Fruit fly (Drosophila melanogaster) whole organism, embryonic: ENCODE results near the gene CG32320.

Experiments used
- Awh ChIP-seq: fragments of 200-800 bp; sonication (Bioruptor generic); IDR thresholded peaks from 2 replicates; pipeline ENCODE4, ENCODE4 v1.3.6; 2022; ENCODE audit warnings: missing biosample characterization, missing genetic modification characterization
- CG10462 ChIP-seq: fragments of 200-800 bp; sonication (Bioruptor generic); optimal IDR thresholded peaks from 2 replicates; lab custom pipeline; 2016; ENCODE audit warnings: missing biosample characterization, missing genetic modification characterization
- CG11456 ChIP-seq: fragments of 200-800 bp; sonication (Bioruptor generic); IDR thresholded peaks from 3 replicates; pipeline ENCODE4 v1.3.6; 2022; ENCODE audit warnings: missing biosample characterization, missing genetic modification characterization
- CG12155 ChIP-seq: fragments of 200-800 bp; sonication (Bioruptor generic); optimal IDR thresholded peaks from 3 replicates; lab custom pipeline; 2016; ENCODE audit warnings: missing biosample characterization, missing genetic modification characterization
- CG1233 ChIP-seq: fragments of 200-800 bp; sonication (Bioruptor generic); optimal IDR thresholded peaks from 4 replicates; lab custom pipeline; 2018; ENCODE audit warnings: missing biosample characterization, mild to moderate bottlenecking, missing genetic modification characterization
- CG14710 ChIP-seq: fragments of 200-800 bp; sonication (Bioruptor generic); optimal IDR thresholded peaks from 3 replicates; lab custom pipeline; 2019; ENCODE audit warnings: missing biosample characterization, mild to moderate bottlenecking, missing genetic modification characterization, moderate library complexity
- CG15696 ChIP-seq: fragments of 200-800 bp; sonication (Bioruptor generic); optimal IDR thresholded peaks from 2 replicates; lab custom pipeline; 2019; ENCODE audit warnings: missing biosample characterization, mild to moderate bottlenecking, missing genetic modification characterization, moderate library complexity
- CG16863 ChIP-seq: fragments of 200-800 bp; sonication (Bioruptor generic); optimal IDR thresholded peaks from 3 replicates; lab custom pipeline; 2016; ENCODE audit warnings: missing biosample characterization, missing genetic modification characterization
- CG17186 ChIP-seq: fragments of 200-800 bp; sonication (Bioruptor generic); optimal IDR thresholded peaks from 3 replicates; lab custom pipeline; 2017; ENCODE audit warnings: missing biosample characterization, missing genetic modification reagents, missing genetic modification characterization
- CG31365 ChIP-seq: fragments of 200-800 bp; sonication (Bioruptor generic); optimal IDR thresholded peaks from 2 replicates; lab custom pipeline; 2018; ENCODE audit warnings: missing biosample characterization, mild to moderate bottlenecking, missing genetic modification characterization
- CG34422 ChIP-seq: fragments of 200-800 bp; sonication (Bioruptor generic); IDR thresholded peaks from 3 replicates; pipeline ENCODE4 v1.3.6; 2022; ENCODE audit warnings: missing biosample characterization, missing genetic modification characterization
- CG4424 ChIP-seq: fragments of 200-800 bp; sonication (Bioruptor generic); optimal IDR thresholded peaks from 3 replicates; lab custom pipeline; 2016; ENCODE audit warnings: missing biosample characterization, missing genetic modification characterization
- CG6813 ChIP-seq: fragments of 200-800 bp; sonication (Bioruptor generic); optimal IDR thresholded peaks from 2 replicates; lab custom pipeline; 2017; ENCODE audit warnings: missing biosample characterization, missing genetic modification characterization, mild to moderate bottlenecking, moderate library complexity, missing genetic modification reagents
- CG7786 ChIP-seq: fragments of 200-800 bp; sonication (Bioruptor generic); optimal IDR thresholded peaks from 2 replicates; lab custom pipeline; 2016; ENCODE audit warnings: missing biosample characterization, missing genetic modification characterization
- CG8359 ChIP-seq: fragments of 200-800 bp; sonication (Bioruptor generic); optimal IDR thresholded peaks from 2 replicates; lab custom pipeline; 2017; ENCODE audit warnings: missing biosample characterization, mild to moderate bottlenecking, missing genetic modification characterization, borderline replicate concordance
- Dref ChIP-seq: fragments of 200-800 bp; sonication (Bioruptor generic); IDR thresholded peaks from 2 replicates; pipeline ENCODE4 v1.3.6; 2022; ENCODE audit warnings: missing biosample characterization, missing genetic modification characterization
- Drgx ChIP-seq: fragments of 200-800 bp; sonication (Bioruptor generic); IDR thresholded peaks from 2 replicates; pipeline ENCODE4 v1.3.6; 2022; ENCODE audit warnings: missing biosample characterization, missing genetic modification characterization
- Elba2 ChIP-seq: fragments of 200-800 bp; sonication (Bioruptor generic); optimal IDR thresholded peaks from 3 replicates; lab custom pipeline; 2016; ENCODE audit warnings: missing biosample characterization, missing genetic modification characterization
- Ets65A ChIP-seq: fragments of 200-800 bp; sonication (Bioruptor generic); peaks from one replicate; lab custom pipeline; 2016; ENCODE audit warnings: missing biosample characterization, missing genetic modification characterization
- HLH3B ChIP-seq: fragments of 200-800 bp; sonication (Bioruptor generic); IDR thresholded peaks from 2 replicates; pipeline ENCODE4 v1.3.6; 2022; ENCODE audit warnings: missing biosample characterization, missing genetic modification characterization
- HLHmδ ChIP-seq: fragments of 200-800 bp; sonication (Bioruptor generic); optimal IDR thresholded peaks from 2 replicates; lab custom pipeline; 2018; ENCODE audit warnings: missing biosample characterization, mild to moderate bottlenecking, missing genetic modification characterization, moderate library complexity
- Scr ChIP-seq: fragments of 200-800 bp; sonication (Bioruptor generic); IDR thresholded peaks from 2 replicates; pipeline ENCODE4 v1.3.6; 2022; ENCODE audit warnings: missing biosample characterization, missing genetic modification characterization; ENCODE audit not compliant: partially characterized antibody
- Trl ChIP-seq, 3 experiments: fragments of >200 bp in 2 of 3; fragments of 200-800 bp in 1 of 3; sonication (Bioruptor generic) in 1 of 3; optimal IDR thresholded peaks; 2 replicates in 1 of 3; 3 replicates in 2 of 3; lab custom pipeline; 2016 to 2017; ENCODE audit warnings: missing biosample characterization in 1 of 3, missing genetic modification characterization in 1 of 3
- Vsx1 ChIP-seq: fragments of 200-800 bp; sonication (Bioruptor generic); optimal IDR thresholded peaks from 2 replicates; lab custom pipeline; 2017; ENCODE audit warnings: missing biosample characterization, mild to moderate bottlenecking, missing genetic modification characterization, missing genetic modification reagents
- Xbp1 ChIP-seq: fragments of 200-800 bp; sonication (Bioruptor generic); optimal IDR thresholded peaks from 3 replicates; lab custom pipeline; 2016; ENCODE audit warnings: missing biosample characterization, mild to moderate bottlenecking, missing genetic modification characterization
- al ChIP-seq: fragments of 200-800 bp; sonication (Bioruptor generic); IDR thresholded peaks from 2 replicates; pipeline ENCODE4 v1.3.6; 2022; ENCODE audit warnings: missing biosample characterization, missing genetic modification characterization
- chinmo ChIP-seq: fragments of 200-800 bp; sonication (Bioruptor generic); IDR thresholded peaks from 4 replicates; pipeline ENCODE4 v1.3.6; 2022; ENCODE audit warnings: missing biosample characterization, missing genetic modification characterization; ENCODE audit not compliant: partially characterized antibody
- cwo ChIP-seq: fragments of 200-800 bp; sonication (Bioruptor generic); optimal IDR thresholded peaks from 3 replicates; lab custom pipeline; 2017; ENCODE audit warnings: missing biosample characterization, missing genetic modification characterization, mild to moderate bottlenecking, moderate library complexity, missing genetic modification reagents
- disco-r ChIP-seq: fragments of 200-800 bp; sonication (Bioruptor generic); optimal IDR thresholded peaks from 2 replicates; lab custom pipeline; 2016; ENCODE audit warnings: missing biosample characterization, missing genetic modification characterization
- dmrt11E ChIP-seq: fragments of 200-800 bp; sonication (Bioruptor generic); optimal IDR thresholded peaks from 3 replicates; lab custom pipeline; 2018; ENCODE audit warnings: missing biosample characterization, mild to moderate bottlenecking, missing genetic modification characterization, moderate library complexity
- dmrt99B ChIP-seq: fragments of 200-800 bp; sonication (Bioruptor generic); optimal IDR thresholded peaks from 2 replicates; lab custom pipeline; 2018; ENCODE audit warnings: missing biosample characterization, mild to moderate bottlenecking, missing genetic modification characterization, moderate library complexity
- gsb ChIP-seq: fragments of 200-800 bp; sonication (Bioruptor generic); IDR thresholded peaks from 2 replicates; pipeline ENCODE4 v1.3.6; 2022; ENCODE audit warnings: missing biosample characterization, missing genetic modification characterization
- gsb-n ChIP-seq: fragments of 200-800 bp; sonication (Bioruptor generic); optimal IDR thresholded peaks from 3 replicates; lab custom pipeline; 2018; ENCODE audit warnings: missing biosample characterization, mild to moderate bottlenecking, missing genetic modification characterization
- kni ChIP-seq: fragments of 200-800 bp; sonication (Bioruptor generic); optimal IDR thresholded peaks from 3 replicates; lab custom pipeline; 2017; ENCODE audit warnings: mild to moderate bottlenecking, missing biosample characterization, missing genetic modification reagents, missing genetic modification characterization
- nmo ChIP-seq: fragments of 200-800 bp; sonication (Bioruptor generic); optimal IDR thresholded peaks from 2 replicates; lab custom pipeline; 2018; ENCODE audit warnings: missing biosample characterization, mild to moderate bottlenecking, missing genetic modification characterization, moderate library complexity
- pan ChIP-seq, 4 experiments: fragments of >200 bp in 3 of 4; fragments of 200-800 bp in 1 of 4; sonication (Bioruptor generic) in 1 of 4; optimal IDR thresholded peaks in 3 of 4; IDR thresholded peaks in 1 of 4; 2 replicates each; pipeline versions ENCODE4 v1.3.6 to Lab custom; 2017 to 2022; ENCODE audit warnings: missing biosample characterization in 2 of 4, missing genetic modification characterization in 2 of 4, mixed read lengths in 1 of 4
- pb ChIP-seq: fragments of 200-800 bp; sonication (Bioruptor generic); optimal IDR thresholded peaks from 3 replicates; lab custom pipeline; 2016; ENCODE audit warnings: missing biosample characterization, missing genetic modification characterization
- repo ChIP-seq: fragments of 200-800 bp; sonication (Bioruptor generic); optimal IDR thresholded peaks from 2 replicates; lab custom pipeline; 2016; ENCODE audit warnings: missing biosample characterization, missing genetic modification characterization
- salm ChIP-seq: fragments of 200-800 bp; sonication (Bioruptor generic); optimal IDR thresholded peaks from 2 replicates; lab custom pipeline; 2018; ENCODE audit warnings: missing biosample characterization, mild to moderate bottlenecking, missing genetic modification characterization
- scrt ChIP-seq: fragments of 200-800 bp; sonication (Bioruptor generic); optimal IDR thresholded peaks from 2 replicates; lab custom pipeline; 2018; ENCODE audit warnings: missing biosample characterization, mild to moderate bottlenecking, missing genetic modification characterization, moderate library complexity
- sens ChIP-seq: fragments of 200-800 bp; sonication (Bioruptor generic); peaks from one replicate; lab custom pipeline; 2016; ENCODE audit warnings: missing biosample characterization, missing genetic modification characterization
- shn ChIP-seq: fragments of 200-800 bp; sonication (Bioruptor generic); optimal IDR thresholded peaks from 3 replicates; lab custom pipeline; 2016; ENCODE audit warnings: missing biosample characterization, missing genetic modification characterization
- twi ChIP-seq: fragments of 200-800 bp; optimal IDR thresholded peaks from 2 replicates; lab custom pipeline; 2019; ENCODE audit warnings: missing biosample characterization, mild to moderate bottlenecking, missing genetic modification characterization, moderate library complexity
- vvl ChIP-seq: fragments of 200-800 bp; sonication (Bioruptor generic); IDR thresholded peaks from 2 replicates; pipeline ENCODE4 v1.3.6; 2022; ENCODE audit warnings: missing biosample characterization, missing genetic modification characterization
- zen ChIP-seq: fragments of 200-800 bp; sonication (Bioruptor generic); optimal IDR thresholded peaks from 3 replicates; lab custom pipeline; 2018; ENCODE audit warnings: missing biosample characterization, mild to moderate bottlenecking, missing genetic modification characterization, moderate library complexity
- zf30C ChIP-seq: fragments of 200-800 bp; sonication (Bioruptor generic); optimal IDR thresholded peaks from 3 replicates; lab custom pipeline; 2018; ENCODE audit warnings: missing biosample characterization, mild to moderate bottlenecking, missing genetic modification characterization

The CG32320 gene

DNA sequence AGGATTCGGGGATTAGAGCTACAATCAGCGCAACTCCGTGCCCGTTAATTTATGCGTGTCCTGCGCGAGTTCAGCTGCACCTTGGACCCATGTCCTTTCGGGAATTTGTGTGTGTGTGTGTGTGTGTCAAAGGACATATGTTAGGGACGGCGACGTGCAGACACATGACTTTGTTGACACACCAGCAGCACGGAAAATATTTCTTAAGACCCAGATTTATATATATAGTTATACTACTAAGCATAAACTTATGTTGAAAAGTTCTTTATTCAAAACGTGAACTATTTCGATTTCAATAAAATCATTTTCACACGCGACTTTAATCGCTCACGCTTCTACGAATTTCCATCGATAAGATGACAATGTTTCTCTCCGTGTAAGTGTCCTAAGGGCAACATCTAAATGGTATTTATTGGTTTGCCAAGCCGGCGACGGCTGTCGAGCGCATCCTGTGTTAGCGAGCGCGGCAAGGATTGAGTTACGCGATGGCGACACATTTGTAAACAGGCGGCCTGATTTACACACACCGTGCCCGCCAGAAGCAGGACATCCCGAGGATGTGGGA lies 33.2 kb downstream of the CG32320 start (continued):
- TF ChIP-seq cwo (GFP tag; lab: Kevin White, UChicago) (no peak), Ets65A (GFP tag; lab: Kevin White, UChicago) (peak; percentile 28), HLHmδ (GFP tag; lab: Kevin White, UChicago) (peak; percentile 49), CG10462 (no peak), zen (tag; lab: Kevin White, UChicago) (peak; percentile 24), CG11456 (GFP tag; lab: Robert Waterston, UW) (no peak), zf30C (GFP tag; lab: Kevin White, UChicago) (peak; percentile 88), dmrt11E (tag; lab: Kevin White, UChicago) (peak; percentile 46), sens (GFP tag; lab: Kevin White, UChicago) (peak; percentile 16), CG15696 (tag; lab: Kevin White, UChicago) (peak; percentile 63), CG31365 (tag; lab: Kevin White, UChicago) (no peak), twi (tag; lab: Kevin White, UChicago) (peak; percentile 90)

DNA sequence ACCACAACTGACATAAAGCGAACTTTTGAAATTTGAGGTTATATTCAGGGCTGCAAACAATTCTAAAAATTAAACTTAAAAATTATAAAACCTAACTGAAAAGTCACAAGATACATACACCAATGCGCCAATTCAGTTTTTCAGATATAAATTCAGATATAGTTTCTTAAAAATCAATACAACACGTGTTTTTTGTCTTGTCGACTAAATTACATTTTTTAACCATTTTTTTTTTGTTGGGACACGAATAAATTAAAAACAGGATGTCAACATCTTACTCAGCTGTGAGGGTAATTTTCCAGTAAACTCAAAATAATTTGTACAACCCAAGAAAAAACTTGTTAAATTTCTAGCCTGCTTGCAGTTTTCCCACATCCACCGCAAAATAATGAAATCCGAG lies 39.4 kb downstream of the CG32320 start, which contains the start of gene SA2:
SA2 (minus strand) TSS at position 101 of the 400 bp plus-strand sequence.
- no peak for TF ChIP-seq Drgx (GFP tag; lab: Robert Waterston, UW)
- TF ChIP-seq disco-r (GFP tag; lab: Kevin White, UChicago), result no peak
- TF ChIP-seq al (GFP tag; lab: Robert Waterston, UW), result no peak
- no peak for TF ChIP-seq scrt (GFP tag; lab: Kevin White, UChicago)
- no peak for TF ChIP-seq Awh
- TF ChIP-seq twi (tag; lab: Kevin White, UChicago), result no peak
- no peak for TF ChIP-seq HLH3B (GFP tag; lab: Robert Waterston, UW)

DNA sequence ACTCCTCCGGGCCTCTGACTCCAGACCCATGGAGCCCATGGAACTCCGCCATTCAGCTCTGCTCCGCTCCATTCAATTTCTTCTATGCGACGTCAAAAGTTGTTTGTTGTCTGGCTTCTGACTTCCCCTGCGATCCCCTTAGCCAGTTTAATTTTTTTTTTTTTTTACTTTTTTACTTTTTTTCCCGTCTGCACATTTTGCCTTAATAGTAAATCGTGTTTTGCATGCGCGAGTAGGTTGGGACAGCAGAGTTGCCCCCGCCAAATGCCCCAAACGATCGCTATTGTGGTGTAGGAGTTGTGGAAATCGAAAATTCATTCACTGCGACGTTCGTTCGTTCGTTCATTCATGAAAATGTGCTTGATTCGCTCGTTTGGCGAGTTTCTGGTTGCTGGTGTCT lies 42.6 kb downstream of the CG32320 start:
- TF ChIP-seq chinmo (GFP tag; lab: Robert Waterston, UW) (0 out of 4 replicates have a peak, but pooled peaks have one; percentile 64), dmrt99B (tag; lab: Kevin White, UChicago) (no peak), CG7786 (GFP tag; lab: Kevin White, UChicago) (no peak), Xbp1 (GFP tag; lab: Kevin White, UChicago) (no peak), shn (GFP tag; lab: Kevin White, UChicago) (no peak), salm (no peak), nmo (GFP tag; lab: Kevin White, UChicago) (no peak), CG16863 (GFP tag; lab: Kevin White, UChicago) (no peak), gsb-n (tag; lab: Kevin White, UChicago) (no peak), CG14710 (tag; lab: Kevin White, UChicago) (no peak), Vsx1 (no peak), Trl (optimal IDR thresholded peaks at IDR 0.05; lab: Kevin White, UChicago) (no peak), Trl (GFP tag; optimal IDR thresholded peaks at IDR 0.05; lab: Kevin White, UChicago) (no peak), CG17186 (no peak), CG1233 (GFP tag; lab: Kevin White, UChicago) (no peak), Elba2 (GFP tag; lab: Kevin White, UChicago) (no peak), CG8359 (GFP tag; lab: Kevin White, UChicago) (no peak), pan (optimal IDR thresholded peaks at IDR 0.05; lab: Kevin White, UChicago) (no peak), pan (GFP tag; optimal IDR thresholded peaks at IDR 0.05 in 1 of 2, IDR thresholded peaks at IDR 0.05 in 1 of 2) (no peak), vvl (GFP tag; lab: Robert Waterston, UW) (peak; percentile 39; the same call in 1 of the 2 replicates), CG34422 (GFP tag; lab: Robert Waterston, UW) (no peak), CG6813 (GFP tag; lab: Kevin White, UChicago) (no peak), Scr (GFP tag; lab: Robert Waterston, UW) (no peak), repo (GFP tag; lab: Kevin White, UChicago) (no peak), Dref (GFP tag; lab: Robert Waterston, UW) (no peak), gsb (GFP tag; lab: Robert Waterston, UW) (no peak), CG4424 (GFP tag; lab: Kevin White, UChicago) (no peak), pb (GFP tag; lab: Kevin White, UChicago) (no peak), CG12155 (GFP tag; lab: Kevin White, UChicago) (no peak), kni (GFP tag; lab: Kevin White, UChicago) (peak; percentile 19)
